Fruit fly (Drosophila melanogaster): ENCODE results near the gene PolI.

The PolI gene

dm6 chr3R:8206019-8206418, 27.3 kb upstream of the PolI start:
- TF ChIP-seq dimm (GFP tag; IDR thresholded peaks at IDR 0.05) (peak; percentile 25; the same call in 1 of the 2 replicates), zfh2 (GFP tag; optimal IDR thresholded peaks at IDR 0.05) (no peak), MESR4 (GFP tag; optimal IDR thresholded peaks at IDR 0.05) (no peak), nerfin-1 (tag; optimal IDR thresholded peaks at IDR 0.05) (peak; percentile 79), twi (tag; optimal IDR thresholded peaks at IDR 0.05) (peak; percentile 95)

dm6 chr3R:8206628-8207275, 26.6 kb upstream of the PolI start:
- TF ChIP-seq lilli (GFP tag; optimal IDR thresholded peaks at IDR 0.05): peak; percentile 55
- peak; percentile 32 for TF ChIP-seq Deaf1 (tag; optimal IDR thresholded peaks at IDR 0.05)
- peak; percentile 26 for TF ChIP-seq CG16815 (GFP tag; optimal IDR thresholded peaks at IDR 0.05)
- TF ChIP-seq dmrt99B (tag; optimal IDR thresholded peaks at IDR 0.05): peak; percentile 77
- 0 out of 3 replicates have a peak, but pooled peaks have one; percentile 50 for TF ChIP-seq CG34422 (GFP tag; IDR thresholded peaks at IDR 0.05)
- TF ChIP-seq wek (GFP tag; optimal IDR thresholded peaks at IDR 0.05): no peak
- TF ChIP-seq slp2 (GFP tag; optimal IDR thresholded peaks at IDR 0.05): no peak
- peak; percentile 40 for TF ChIP-seq HLH54F (GFP tag; optimal IDR thresholded peaks at IDR 0.05)
- TF ChIP-seq Lpt (GFP tag; optimal IDR thresholded peaks at IDR 0.05): no peak
- TF ChIP-seq Bteb2 (GFP tag; optimal IDR thresholded peaks at IDR 0.05): peak; percentile 11
- TF ChIP-seq CG3065 (GFP tag; optimal IDR thresholded peaks at IDR 0.05): no peak
- peak; percentile 62 for TF ChIP-seq Xbp1 (GFP tag; optimal IDR thresholded peaks at IDR 0.05)
- peak; percentile 34 for TF ChIP-seq CG6813 (GFP tag; optimal IDR thresholded peaks at IDR 0.05)
- TF ChIP-seq nom (GFP tag; optimal IDR thresholded peaks at IDR 0.05): no peak
- TF ChIP-seq CG12659 (GFP tag; optimal IDR thresholded peaks at IDR 0.05): peak; percentile 52
- no peak for TF ChIP-seq MTF-1 (GFP tag; optimal IDR thresholded peaks at IDR 0.05; ENCODE audit: borderline replicate concordance)
- peak; percentile 50 for TF ChIP-seq CG12155 (GFP tag; optimal IDR thresholded peaks at IDR 0.05)
- TF ChIP-seq Hsf (GFP tag; optimal IDR thresholded peaks at IDR 0.05): peak; percentile 42
- no peak for TF ChIP-seq mld (GFP tag; IDR thresholded peaks at IDR 0.05; ENCODE audit: partially characterized antibody)
- peak; percentile 100 for TF ChIP-seq grn (GFP tag; optimal IDR thresholded peaks at IDR 0.05)
- TF ChIP-seq Camta (GFP tag; optimal IDR thresholded peaks at IDR 0.05): peak; percentile 2
- no peak for TF ChIP-seq yki (optimal IDR thresholded peaks at IDR 0.05)
- no peak for TF ChIP-seq CG16779 (GFP tag; IDR thresholded peaks at IDR 0.05)
- TF ChIP-seq sisA (GFP tag; IDR thresholded peaks at IDR 0.05): peak; percentile 52; the same call in 1 of the 2 replicates
- peak; percentile 85 for TF ChIP-seq sens (GFP tag)
- peak; percentile 45 for TF ChIP-seq fd3F (GFP tag; optimal IDR thresholded peaks at IDR 0.05)
- TF ChIP-seq peb (GFP tag; IDR thresholded peaks at IDR 0.05): no peak
- TF ChIP-seq CG16813 (GFP tag; IDR thresholded peaks at IDR 0.05; ENCODE audit: partially characterized antibody): no peak
- TF ChIP-seq dysf (GFP tag; IDR thresholded peaks at IDR 0.05): peak; percentile 79
- peak; percentile 40 for TF ChIP-seq CG9727 (GFP tag; optimal IDR thresholded peaks at IDR 0.05)
- no peak for TF ChIP-seq btn (GFP tag; optimal IDR thresholded peaks at IDR 0.05)
- peak; percentile 22 for TF ChIP-seq trem (tag; optimal IDR thresholded peaks at IDR 0.05)
- TF ChIP-seq gem (tag; optimal IDR thresholded peaks at IDR 0.05): peak; percentile 81
- TF ChIP-seq stc (GFP tag; IDR thresholded peaks at IDR 0.05): peak; percentile 55; the same call in 1 of the 2 replicates
- peak; percentile 58; the same call in 1 of the 2 replicates for TF ChIP-seq ranshi (GFP tag; IDR thresholded peaks at IDR 0.05)
- TF ChIP-seq Dfd (GFP tag; optimal IDR thresholded peaks at IDR 0.05): no peak
- no peak for TF ChIP-seq CG6654 (GFP tag; optimal IDR thresholded peaks at IDR 0.05)
- peak; percentile 29 for TF ChIP-seq gcm (GFP tag; optimal IDR thresholded peaks at IDR 0.05)
- TF ChIP-seq fd96Cb (tag; optimal IDR thresholded peaks at IDR 0.05): peak; percentile 62
- TF ChIP-seq Dek (tag; optimal IDR thresholded peaks at IDR 0.05): peak; percentile 53
- TF ChIP-seq lbe (GFP tag; optimal IDR thresholded peaks at IDR 0.05): no peak
- TF ChIP-seq tap (tag; optimal IDR thresholded peaks at IDR 0.05): peak; percentile 57
- TF ChIP-seq NFAT (GFP tag; IDR thresholded peaks at IDR 0.05): no peak
- TF ChIP-seq Oli (tag; optimal IDR thresholded peaks at IDR 0.05): peak; percentile 68
